Fruit fly (Drosophila melanogaster) whole organism, prepupa: ENCODE measurements around the gene Ten-a.
A peak's percentile ranks its signal among the peaks of the same experiment; 100 is the strongest.

Experiments
- Blimp-1 ChIP-seq: fragments of 200-800 bp; sonication (Bioruptor generic); optimal IDR thresholded peaks from 3 replicates; lab custom pipeline; 2017; ENCODE audit warnings: missing biosample characterization, missing genetic modification characterization, mild to moderate bottlenecking, moderate library complexity, missing genetic modification reagents
- CG10669 ChIP-seq: fragments of 200-800 bp; sonication (Bioruptor generic); optimal IDR thresholded peaks from 3 replicates; lab custom pipeline; 2018; ENCODE audit warnings: missing biosample characterization, mild to moderate bottlenecking, missing genetic modification characterization, moderate library complexity
- CG1621 ChIP-seq: fragments of 200-800 bp; sonication (Bioruptor generic); optimal IDR thresholded peaks from 3 replicates; lab custom pipeline; 2018; ENCODE audit warnings: missing biosample characterization, mild to moderate bottlenecking, missing genetic modification characterization
- CG4318 ChIP-seq: fragments of 200-800 bp; sonication (Bioruptor generic); optimal IDR thresholded peaks from 3 replicates; lab custom pipeline; 2017; ENCODE audit warnings: missing biosample characterization, mild to moderate bottlenecking, missing genetic modification characterization
- CG6854 ChIP-seq: fragments of 200-800 bp; sonication (Bioruptor generic); optimal IDR thresholded peaks from 2 replicates; lab custom pipeline; 2017; ENCODE audit warnings: missing biosample characterization, mild to moderate bottlenecking, missing genetic modification characterization
- CG8119 ChIP-seq: fragments of 200-800 bp; sonication (Bioruptor generic); IDR thresholded peaks from 3 replicates; pipeline ENCODE4 v1.3.6; 2022; ENCODE audit warnings: missing biosample characterization, missing genetic modification characterization
- Ets21C ChIP-seq: fragments of 200-800 bp; sonication (Bioruptor generic); optimal IDR thresholded peaks from 3 replicates; lab custom pipeline; 2016; ENCODE audit warnings: missing biosample characterization, missing genetic modification characterization
- Ets96B ChIP-seq: fragments of 200-800 bp; optimal IDR thresholded peaks from 2 replicates; lab custom pipeline; 2019; ENCODE audit warnings: missing biosample characterization, mild to moderate bottlenecking, missing genetic modification characterization, moderate library complexity
- Smox ChIP-seq: fragments of 200-800 bp; sonication (Bioruptor generic); optimal IDR thresholded peaks from 3 replicates; lab custom pipeline; 2016; ENCODE audit warnings: missing biosample characterization, missing genetic modification characterization
- Sox102F ChIP-seq: fragments of 200-800 bp; sonication (Bioruptor generic); optimal IDR thresholded peaks from 2 replicates; lab custom pipeline; 2016; ENCODE audit warnings: missing biosample characterization, mild to moderate bottlenecking, missing genetic modification characterization
- cyc ChIP-seq: fragments of 200-800 bp; sonication (Bioruptor generic); optimal IDR thresholded peaks from 3 replicates; lab custom pipeline; 2016; ENCODE audit warnings: missing biosample characterization, missing genetic modification characterization
- esn ChIP-seq: fragments of 200-800 bp; sonication (Bioruptor generic); optimal IDR thresholded peaks from 2 replicates; lab custom pipeline; 2016; ENCODE audit warnings: missing biosample characterization, mild to moderate bottlenecking, missing genetic modification characterization, moderate library complexity
- fkh ChIP-seq: fragments of 200-800 bp; sonication (Bioruptor generic); optimal IDR thresholded peaks from 3 replicates; lab custom pipeline; 2017; ENCODE audit warnings: missing biosample characterization, mild to moderate bottlenecking, missing genetic modification characterization, moderate library complexity

- peak; percentile 13 for TF ChIP-seq CG1621 (tag; lab: Kevin White, UChicago)
- TF ChIP-seq CG4318 = no peak
- TF ChIP-seq CG6854 (GFP tag; lab: Kevin White, UChicago) = no peak
- TF ChIP-seq fkh = no peak
- no peak for TF ChIP-seq Sox102F
- peak; percentile 22 for TF ChIP-seq cyc (GFP tag; lab: Kevin White, UChicago)
- TF ChIP-seq CG8119 (GFP tag; lab: Robert Waterston, UW) = no peak
- TF ChIP-seq Ets21C = no peak
- TF ChIP-seq CG10669 = peak; percentile 30
- TF ChIP-seq Smox (GFP tag; lab: Kevin White, UChicago) = no peak
- TF ChIP-seq Blimp-1 (GFP tag; lab: Kevin White, UChicago) = no peak
- TF ChIP-seq esn (GFP tag; lab: Kevin White, UChicago) = peak; percentile 26
- no peak for TF ChIP-seq Ets96B (tag; lab: Kevin White, UChicago)
Measured at dm6 chrX:12075569-12075968, 32.1 kb downstream of the Ten-a start.
